Worm (Caenorhabditis elegans): ENCODE results near the gene F46B3.16.

- TF ChIP-seq efl-1 (GFP tag; optimal IDR thresholded peaks at IDR 0.05) (no peak), unc-130 (GFP tag; optimal IDR thresholded peaks at IDR 0.05) (no peak), ceh-40 (GFP tag; IDR thresholded peaks at IDR 0.05) (no peak), lin-54 (GFP tag; optimal IDR thresholded peaks at IDR 0.05) (no peak), mel-28 (tag; optimal IDR thresholded peaks at IDR 0.05; ENCODE audit: borderline replicate concordance) (no peak), tbx-9 (tag; optimal IDR thresholded peaks at IDR 0.05; ENCODE audit: borderline replicate concordance) (no peak), somi-1 (GFP tag; optimal IDR thresholded peaks at IDR 0.05) (no peak), dpl-1 (GFP tag; optimal IDR thresholded peaks at IDR 0.05) (no peak), ets-4 (GFP tag; optimal IDR thresholded peaks at IDR 0.05) (no peak), attf-5 (GFP tag; optimal IDR thresholded peaks at IDR 0.05) (no peak)
These were observed 811 bp upstream of the F46B3.16 start, which contains the start of gene F46B3.15 for ce11 chrV:20633619-20634018.
